Worm (Caenorhabditis elegans): ENCODE results near the gene col-116.
A peak's percentile ranks its signal among the peaks of the same experiment; 100 is the strongest.

Gene col-116

DNA sequence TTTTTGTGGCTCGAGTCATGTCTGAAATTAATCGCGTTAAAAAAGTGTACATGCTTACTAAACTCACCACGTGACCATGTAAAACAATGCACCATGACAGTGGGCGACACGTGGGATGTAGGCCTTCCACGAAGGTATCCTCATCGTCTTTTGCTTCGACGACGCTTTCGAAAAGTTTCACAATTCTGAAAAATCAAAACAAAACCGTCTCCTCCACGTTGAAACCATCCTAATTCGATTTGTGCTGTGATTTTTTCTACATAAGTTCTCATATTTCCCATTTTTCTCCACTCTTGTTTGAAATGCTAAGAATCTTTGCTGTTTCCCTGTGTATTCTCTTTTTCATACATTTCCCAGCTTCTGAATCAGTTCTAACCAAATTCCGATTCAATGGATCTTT lies 1.1 kb upstream of the col-116 start, which contains the start of gene F17E9.3:
Gene F17E9.3 (plus strand): TSS at position 301 of the 400 bp plus-strand sequence.
- TF ChIP-seq ahr-1 (tag; optimal IDR thresholded peaks at IDR 0.05) (no peak), hlh-30 (tag; optimal IDR thresholded peaks at IDR 0.05; ENCODE audit: insufficient read depth) (no peak), sox-2 (GFP tag; IDR thresholded peaks at IDR 0.05) (no peak), unc-42 (tag; optimal IDR thresholded peaks at IDR 0.05) (no peak), fkh-10 (GFP tag; optimal IDR thresholded peaks at IDR 0.05) (no peak), ref-2 (tag; optimal IDR thresholded peaks at IDR 0.05) (no peak), ama-1 (optimal IDR thresholded peaks at IDR 0.05) (no peak), npax-4 (tag; optimal IDR thresholded peaks at IDR 0.05) (no peak), unc-3 (GFP tag; conservative IDR thresholded peaks at IDR 0.05) (no peak), unc-3 (tag; optimal IDR thresholded peaks at IDR 0.05) (no peak), ceh-18 (tag; optimal IDR thresholded peaks at IDR 0.05) (no peak), unc-55 (GFP tag; optimal IDR thresholded peaks at IDR 0.05) (no peak), unc-86 (tag; optimal IDR thresholded peaks at IDR 0.05) (no peak), mec-3 (tag; optimal IDR thresholded peaks at IDR 0.05; ENCODE audit: borderline replicate concordance) (no peak), che-1 (tag; optimal IDR thresholded peaks at IDR 0.05) (no peak), ceh-48 (tag; optimal IDR thresholded peaks at IDR 0.05) (no peak)

- peak; percentile 64 for TF ChIP-seq elt-4 (tag; optimal IDR thresholded peaks at IDR 0.05)
- TF ChIP-seq ceh-31 (tag; optimal IDR thresholded peaks at IDR 0.05) = no peak
Measured at ce11 chrIV:8357299-8357698, 1.6 kb downstream of the col-116 start.

- no peak for TF ChIP-seq pag-3 (tag; optimal IDR thresholded peaks at IDR 0.05; ENCODE audit: borderline replicate concordance)
- TF ChIP-seq elt-4 (tag; optimal IDR thresholded peaks at IDR 0.05) = no peak
- no peak for TF ChIP-seq ceh-2 (tag; optimal IDR thresholded peaks at IDR 0.05)
- no peak for TF ChIP-seq tbx-7 (tag; optimal IDR thresholded peaks at IDR 0.05)
- TF ChIP-seq hlh-6 (tag; optimal IDR thresholded peaks at IDR 0.05) = no peak
- no peak for TF ChIP-seq ahr-1 (tag; optimal IDR thresholded peaks at IDR 0.05)
- TF ChIP-seq C38D4.7 (GFP tag; optimal IDR thresholded peaks at IDR 0.05) = no peak
- no peak for TF ChIP-seq pha-4 (tag; optimal IDR thresholded peaks at IDR 0.05)
- no peak for TF ChIP-seq ceh-18 (tag; optimal IDR thresholded peaks at IDR 0.05)
- TF ChIP-seq ceh-30 (tag; optimal IDR thresholded peaks at IDR 0.05) = no peak
Measured at ce11 chrIV:8358492-8358891, 2.8 kb downstream of the col-116 start, which contains the start of gene D2096.13. Gene D2096.13 (minus strand): TSS chrIV:8358592.

ce11 chrIV:8359716-8360407 lies 4.2 kb downstream of the col-116 start, which contains the start of gene D2096.5:
Gene D2096.5 (minus strand): TSS chrIV:8359766.
- no peak for TF ChIP-seq lin-11 (tag; optimal IDR thresholded peaks at IDR 0.05)
- TF ChIP-seq npax-4 (tag; optimal IDR thresholded peaks at IDR 0.05) = no peak
- peak; percentile 27; the same call in 1 of the 2 replicates for TF ChIP-seq sox-2 (GFP tag; IDR thresholded peaks at IDR 0.05)
- TF ChIP-seq unc-42 (tag; optimal IDR thresholded peaks at IDR 0.05) = peak; percentile 88
- peak; percentile 61 for TF ChIP-seq ceh-14 (tag; optimal IDR thresholded peaks at IDR 0.05)
- TF ChIP-seq unc-86 (tag; optimal IDR thresholded peaks at IDR 0.05) = no peak
- TF ChIP-seq K02D7.2 (tag; optimal IDR thresholded peaks at IDR 0.05) = no peak
- no peak for TF ChIP-seq sdc-2 (tag; optimal IDR thresholded peaks at IDR 0.05)

DNA sequence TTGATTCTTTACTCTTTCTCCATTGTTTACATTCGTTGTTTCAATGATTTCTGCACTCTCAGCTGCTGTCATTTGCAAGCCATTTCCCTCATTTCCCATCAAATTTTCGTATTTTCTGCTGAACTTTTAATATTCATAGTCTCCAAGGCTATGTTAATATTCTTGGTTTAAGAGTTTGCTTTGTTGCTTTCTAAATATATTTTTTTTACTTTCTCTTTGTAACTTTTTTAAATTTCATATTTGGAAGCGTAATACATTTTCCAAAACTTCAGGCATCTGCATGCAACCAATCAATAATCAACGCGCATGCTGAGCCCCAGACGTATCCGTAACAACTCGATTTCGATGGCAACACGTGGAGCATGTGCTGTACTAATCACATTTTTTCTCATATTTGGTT lies 5.1 kb downstream of the col-116 start, which contains the start of gene sqv-1:
Gene sqv-1 (plus strand): TSS at position 301 of the 400 bp plus-strand sequence.
- TF ChIP-seq sdc-2 (tag; optimal IDR thresholded peaks at IDR 0.05) = no peak
- TF ChIP-seq ceh-6 (GFP tag; optimal IDR thresholded peaks at IDR 0.05) = no peak
- no peak for TF ChIP-seq ceh-24 (tag; optimal IDR thresholded peaks at IDR 0.05)
- no peak for TF ChIP-seq unc-55 (GFP tag; optimal IDR thresholded peaks at IDR 0.05)
- TF ChIP-seq dve-1 (tag; optimal IDR thresholded peaks at IDR 0.05) = no peak
- TF ChIP-seq elt-4 (tag; optimal IDR thresholded peaks at IDR 0.05) = no peak
- no peak for TF ChIP-seq npax-4 (tag; optimal IDR thresholded peaks at IDR 0.05)
- no peak for TF ChIP-seq sox-4 (tag; optimal IDR thresholded peaks at IDR 0.05)
- TF ChIP-seq pag-3 (tag; optimal IDR thresholded peaks at IDR 0.05; ENCODE audit: borderline replicate concordance) = no peak
